Fruit fly (Drosophila melanogaster): ENCODE measurements around the gene CG3323.

Gene CG3323

DNA sequence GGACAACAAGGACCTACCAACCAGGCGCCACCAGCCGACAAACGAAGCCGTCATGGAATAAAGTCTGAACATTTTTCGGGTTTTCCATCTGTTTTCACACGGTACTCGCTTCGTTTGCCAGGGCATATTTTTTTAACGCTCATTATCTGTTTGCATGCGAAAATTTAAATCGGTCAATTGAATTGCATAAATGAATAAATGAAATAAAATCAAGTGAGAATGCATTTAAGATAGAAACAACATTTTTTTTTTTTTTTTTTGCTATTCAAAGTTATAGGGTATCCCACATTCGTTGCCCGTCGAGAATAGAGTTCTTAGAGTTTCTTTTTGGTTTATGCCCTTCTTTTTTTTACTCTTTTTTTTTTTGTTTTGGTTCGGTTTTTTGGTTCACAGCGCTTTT, 19.7 kb downstream of the CG3323 start (continued):
- TF ChIP-seq Dbx (GFP tag; IDR thresholded peaks at IDR 0.05) (peak; percentile 57; the same call in 1 of the 3 replicates), kay (GFP tag; optimal IDR thresholded peaks at IDR 0.05) (no peak), CG12769 (tag; optimal IDR thresholded peaks at IDR 0.05) (no peak), CG8944 (GFP tag; optimal IDR thresholded peaks at IDR 0.05) (peak; percentile 16), CG17612 (GFP tag; IDR thresholded peaks at IDR 0.05) (no peak), CG10274 (GFP tag; optimal IDR thresholded peaks at IDR 0.05) (no peak), CG15601 (tag; optimal IDR thresholded peaks at IDR 0.05) (no peak), Ptx1 (GFP tag; IDR thresholded peaks at IDR 0.05) (peak; percentile 40; the same call in 1 of the 2 replicates), maf-S (GFP tag; optimal IDR thresholded peaks at IDR 0.05) (no peak), Awh (GFP tag; IDR thresholded peaks at IDR 0.05) (no peak), Pdp1 (GFP tag; optimal IDR thresholded peaks at IDR 0.05) (peak; percentile 0 to 29), CG8924 (tag; optimal IDR thresholded peaks at IDR 0.05) (peak; percentile 36), ham (GFP tag; IDR thresholded peaks at IDR 0.05) (no peak), emc (GFP tag; optimal IDR thresholded peaks at IDR 0.05) (peak; percentile 2), Chrac-16 (GFP tag; optimal IDR thresholded peaks at IDR 0.05) (peak; percentile 7), CG13624 (GFP tag; optimal IDR thresholded peaks at IDR 0.05) (peak; percentile 32), CG14667 (GFP tag; IDR thresholded peaks at IDR 0.05) (0 out of 2 replicates have a peak, but pooled peaks have one; percentile 16), sug (tag; optimal IDR thresholded peaks at IDR 0.05) (peak; percentile 29), bigmax (GFP tag; optimal IDR thresholded peaks at IDR 0.05) (no peak), ac (GFP tag; optimal IDR thresholded peaks at IDR 0.05) (no peak), CG10979 (tag; optimal IDR thresholded peaks at IDR 0.05) (peak; percentile 64), pfk (GFP tag; optimal IDR thresholded peaks at IDR 0.05) (no peak), B-H2 (GFP tag; optimal IDR thresholded peaks at IDR 0.05) (peak; percentile 2), CG4730 (GFP tag; IDR thresholded peaks at IDR 0.05) (no peak), vvl (GFP tag; IDR thresholded peaks at IDR 0.05) (peak; percentile 56; the same call in 1 of the 2 replicates), h (optimal IDR thresholded peaks at IDR 0.05) (no peak), hth (optimal IDR thresholded peaks at IDR 0.05) (no peak), shn (GFP tag; optimal IDR thresholded peaks at IDR 0.05) (no peak), CG16815 (GFP tag; optimal IDR thresholded peaks at IDR 0.05) (no peak), CG4707 (GFP tag; optimal IDR thresholded peaks at IDR 0.05) (no peak), jumu (GFP tag; optimal IDR thresholded peaks at IDR 0.05) (peak; percentile 26), CG8290 (GFP tag; optimal IDR thresholded peaks at IDR 0.05) (no peak), CG8290 (tag; optimal IDR thresholded peaks at IDR 0.05) (no peak), MESR4 (GFP tag; optimal IDR thresholded peaks at IDR 0.05) (no peak)
